Worm (Caenorhabditis elegans): ENCODE measurements around the gene C55B6.7.

DNA sequence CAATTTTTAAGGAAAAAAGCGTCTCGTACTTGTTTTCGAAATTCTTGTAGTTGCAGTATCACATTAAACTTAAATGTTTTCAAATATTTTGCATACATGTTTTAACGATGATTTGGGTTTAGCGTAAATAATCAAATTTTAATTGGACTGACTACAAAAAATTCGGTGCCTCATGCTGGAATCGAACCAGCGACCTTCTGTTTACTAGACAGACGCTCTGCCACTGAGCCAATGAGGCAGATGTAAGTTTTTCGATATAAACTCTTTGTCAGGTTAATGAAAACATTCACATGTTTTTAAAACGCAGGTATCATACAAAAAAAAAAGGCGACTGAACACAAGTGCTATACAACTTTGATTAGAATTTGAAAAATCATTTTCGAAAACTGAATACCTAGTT, 15.0 kb downstream of the C55B6.7 start:
- TF ChIP-seq him-1 (tag; optimal IDR thresholded peaks at IDR 0.05) = no peak
- TF ChIP-seq W03F9.2 (tag; optimal IDR thresholded peaks at IDR 0.05) = no peak

Measured in whole organism, L4/young adult.